Worm (Caenorhabditis elegans): ENCODE results near the gene kgb-2.

kgb-2 gene

ce11 chrIV:3633254-3633653, 26.7 kb downstream of the kgb-2 start, which contains the start of gene ZC416.2:
TSS of gene ZC416.2 (plus strand) at chrIV:3633619.
- no peak for TF ChIP-seq W03F9.2 (tag; optimal IDR thresholded peaks at IDR 0.05)
- TF ChIP-seq him-1 (tag; optimal IDR thresholded peaks at IDR 0.05): no peak
- TF ChIP-seq dao-5 (tag; optimal IDR thresholded peaks at IDR 0.05): no peak

ce11 chrIV:3636528-3637129, 30.0 kb downstream of the kgb-2 start, which contains the start of gene madf-9:
TSS of gene madf-9 (plus strand) at chrIV:3637079.
- no peak for TF ChIP-seq W03F9.2 (tag; optimal IDR thresholded peaks at IDR 0.05)
- TF ChIP-seq him-1 (tag; optimal IDR thresholded peaks at IDR 0.05): peak; percentile 18
- TF ChIP-seq dao-5 (tag; optimal IDR thresholded peaks at IDR 0.05): peak; percentile 70

- no peak for TF ChIP-seq him-1 (tag; optimal IDR thresholded peaks at IDR 0.05)
These were observed 31.8 kb downstream of the kgb-2 start for ce11 chrIV:3638250-3638926.

- TF ChIP-seq him-1 (tag; optimal IDR thresholded peaks at IDR 0.05) (no peak), dao-5 (tag; optimal IDR thresholded peaks at IDR 0.05) (no peak), W03F9.2 (tag; optimal IDR thresholded peaks at IDR 0.05) (no peak)
These were observed 35.6 kb downstream of the kgb-2 start, which contains the start of gene CC8.3 for ce11 chrIV:3642189-3642588. TSS of gene CC8.3 (minus strand) at chrIV:3642289.

DNA sequence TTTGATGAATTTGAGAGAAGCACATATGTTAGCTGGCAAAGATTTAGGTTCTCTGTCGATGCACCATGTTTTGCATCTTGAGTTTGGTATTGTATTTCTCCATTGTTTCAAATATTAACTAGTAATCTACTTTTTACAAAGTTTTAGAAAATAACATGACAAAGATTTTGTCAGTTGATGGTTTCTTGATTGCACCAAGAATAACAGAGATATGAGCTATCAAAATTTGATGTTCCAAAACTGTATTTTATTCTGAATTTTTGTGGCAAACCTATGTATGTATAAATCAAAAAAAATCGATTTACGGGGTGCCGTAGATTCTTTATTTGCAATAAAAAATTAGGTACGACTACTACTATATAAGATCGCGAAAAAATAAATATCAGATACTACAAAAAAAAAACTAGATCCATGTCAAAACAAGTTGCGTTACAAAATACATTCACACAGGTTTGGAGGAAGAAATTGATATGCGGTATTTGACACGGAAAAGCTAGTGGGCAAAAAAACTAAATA, 38.3 kb downstream of the kgb-2 start:
- TF ChIP-seq W03F9.2 (tag; optimal IDR thresholded peaks at IDR 0.05): no peak
- no peak for TF ChIP-seq him-1 (tag; optimal IDR thresholded peaks at IDR 0.05)
- no peak for TF ChIP-seq dao-5 (tag; optimal IDR thresholded peaks at IDR 0.05)

ce11 chrIV:3645487-3645886, 38.9 kb downstream of the kgb-2 start:
- TF ChIP-seq W03F9.2 (tag; optimal IDR thresholded peaks at IDR 0.05): no peak
- TF ChIP-seq him-1 (tag; optimal IDR thresholded peaks at IDR 0.05): no peak
- TF ChIP-seq dao-5 (tag; optimal IDR thresholded peaks at IDR 0.05): no peak

- no peak for TF ChIP-seq him-1 (tag; optimal IDR thresholded peaks at IDR 0.05)
- no peak for TF ChIP-seq dao-5 (tag; optimal IDR thresholded peaks at IDR 0.05)
- no peak for TF ChIP-seq W03F9.2 (tag; optimal IDR thresholded peaks at IDR 0.05)
These were observed 40.0 kb downstream of the kgb-2 start for ce11 chrIV:3646338-3647154.

DNA sequence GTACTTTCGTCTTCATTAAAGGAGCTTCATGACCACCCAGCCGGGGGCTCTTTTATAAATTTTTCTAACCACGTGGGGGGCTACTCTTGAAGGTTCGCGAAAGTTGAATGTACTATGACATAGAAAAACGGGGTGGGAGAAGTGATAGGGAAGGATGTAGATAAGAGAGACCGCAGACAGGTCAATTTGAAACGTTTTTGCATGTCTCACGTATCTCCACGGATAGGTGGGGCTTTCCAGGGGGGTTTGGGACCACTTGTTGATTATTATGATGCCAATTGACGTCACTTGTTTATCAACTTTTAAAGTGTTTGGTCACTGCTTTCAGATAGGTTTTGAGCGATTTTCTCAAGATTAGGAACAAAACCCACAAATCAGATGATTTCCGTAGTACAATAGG, 41.0 kb downstream of the kgb-2 start:
- TF ChIP-seq W03F9.2 (tag; optimal IDR thresholded peaks at IDR 0.05): no peak

ce11 chrIV:3648634-3649240, 42.2 kb downstream of the kgb-2 start, which contains the start of gene CC8.2:
TSS of gene CC8.2 (minus strand) at chrIV:3648684.
- TF ChIP-seq him-1 (tag; optimal IDR thresholded peaks at IDR 0.05) (no peak), W03F9.2 (tag; optimal IDR thresholded peaks at IDR 0.05) (no peak), dao-5 (tag; optimal IDR thresholded peaks at IDR 0.05) (no peak)

ce11 chrIV:3652223-3652622, 45.6 kb downstream of the kgb-2 start:
- TF ChIP-seq him-1 (tag; optimal IDR thresholded peaks at IDR 0.05): no peak
- no peak for TF ChIP-seq dao-5 (tag; optimal IDR thresholded peaks at IDR 0.05)
- no peak for TF ChIP-seq W03F9.2 (tag; optimal IDR thresholded peaks at IDR 0.05)

DNA sequence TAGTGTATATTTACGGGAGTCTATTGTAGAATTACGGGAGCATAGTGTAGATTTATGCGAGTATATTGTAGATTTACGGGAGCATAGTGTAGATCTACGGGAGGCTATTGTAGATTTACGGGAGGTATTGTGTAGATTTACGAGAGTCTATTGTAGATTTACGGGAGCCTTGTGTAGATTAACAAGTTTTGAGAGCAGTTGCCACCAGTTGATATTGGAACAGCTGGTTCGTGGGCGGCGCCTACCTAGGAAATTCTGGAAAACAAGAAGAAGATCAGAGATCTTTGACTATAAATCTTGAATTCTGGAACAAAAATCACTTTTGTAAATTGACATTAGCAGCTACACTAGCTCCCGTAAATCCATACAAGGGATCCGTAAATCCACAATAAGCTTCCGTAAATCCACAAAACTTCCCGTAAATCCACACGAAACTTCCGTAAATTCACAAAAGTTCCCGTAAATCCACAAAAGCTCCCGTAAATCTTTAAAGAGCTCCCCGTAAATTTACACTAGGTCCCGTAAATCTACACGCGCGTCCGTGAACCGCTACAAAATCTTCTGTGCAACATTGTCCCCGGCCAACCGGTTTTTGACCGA, 46.3 kb downstream of the kgb-2 start:
- no peak for TF ChIP-seq W03F9.2 (tag; optimal IDR thresholded peaks at IDR 0.05)
- TF ChIP-seq dao-5 (tag; optimal IDR thresholded peaks at IDR 0.05): no peak
- no peak for TF ChIP-seq him-1 (tag; optimal IDR thresholded peaks at IDR 0.05)

DNA sequence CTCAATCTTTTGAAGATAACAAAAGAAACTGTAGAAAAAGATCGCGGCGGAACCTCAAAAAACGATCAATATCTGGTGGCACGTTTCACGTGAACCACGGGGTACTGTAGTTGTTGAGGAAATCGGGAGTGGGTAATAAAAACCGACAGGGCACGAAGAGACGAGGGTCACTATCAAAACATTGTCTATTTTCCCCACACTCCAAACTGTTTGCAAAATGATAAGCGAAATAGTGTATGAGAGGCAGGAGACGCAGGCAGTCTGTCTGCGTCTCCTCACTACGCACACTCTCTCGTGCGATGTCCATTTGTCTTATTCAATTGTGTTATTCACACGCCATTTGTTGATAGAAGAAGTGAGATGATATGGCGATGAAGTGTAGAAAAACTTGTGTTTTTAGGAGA, 46.8 kb downstream of the kgb-2 start:
- TF ChIP-seq dao-5 (tag; optimal IDR thresholded peaks at IDR 0.05) (no peak), him-1 (tag; optimal IDR thresholded peaks at IDR 0.05) (no peak), W03F9.2 (tag; optimal IDR thresholded peaks at IDR 0.05) (no peak)

DNA sequence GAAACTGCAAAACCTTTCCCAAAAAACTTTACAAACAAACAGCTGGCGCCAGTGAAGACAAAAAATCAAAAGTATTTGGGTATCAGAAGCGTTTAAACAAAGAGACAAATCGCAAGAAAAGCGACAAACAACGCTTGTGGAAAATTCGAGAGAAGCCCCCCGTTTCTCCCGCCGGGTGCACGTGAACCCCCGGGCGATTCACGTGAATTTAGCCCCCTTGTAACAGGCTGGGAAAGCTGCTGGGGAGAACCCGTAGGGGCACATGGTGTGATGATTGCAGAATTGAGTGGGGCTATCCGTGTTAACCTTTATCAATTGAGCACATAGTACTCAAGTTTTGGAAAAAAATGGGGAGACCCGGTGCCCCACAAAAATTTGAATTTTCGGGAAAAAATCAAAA, 47.6 kb downstream of the kgb-2 start:
- TF ChIP-seq dao-5 (tag; optimal IDR thresholded peaks at IDR 0.05) (no peak), him-1 (tag; optimal IDR thresholded peaks at IDR 0.05) (no peak), W03F9.2 (tag; optimal IDR thresholded peaks at IDR 0.05) (no peak)

Measured in whole organism, L4/young adult.